Fruit fly (Drosophila melanogaster) whole organism, embryonic: ENCODE measurements around the gene CG33108.
A peak's percentile ranks its signal among the peaks of the same experiment; 100 is the strongest.

Experiments used
- CG1024 ChIP-seq: fragments of 200-800 bp; sonication (Bioruptor generic); IDR thresholded peaks from 2 replicates; pipeline ENCODE4 v1.3.6; 2022; ENCODE audit warnings: missing biosample characterization, missing genetic modification characterization
- CG10543 ChIP-seq: fragments of 200-800 bp; sonication (Bioruptor generic); optimal IDR thresholded peaks from 3 replicates; lab custom pipeline; 2017; ENCODE audit warnings: missing biosample characterization, mild to moderate bottlenecking, missing genetic modification characterization, moderate library complexity
- CG11456 ChIP-seq: fragments of 200-800 bp; sonication (Bioruptor generic); IDR thresholded peaks from 3 replicates; pipeline ENCODE4 v1.3.6; 2022; ENCODE audit warnings: missing biosample characterization, missing genetic modification characterization
- CG13424 ChIP-seq: fragments of 200-800 bp; sonication (Bioruptor generic); optimal IDR thresholded peaks from 2 replicates; lab custom pipeline; 2019; ENCODE audit warnings: missing biosample characterization, mild to moderate bottlenecking, missing genetic modification characterization, moderate library complexity
- CG14710 ChIP-seq: fragments of 200-800 bp; sonication (Bioruptor generic); optimal IDR thresholded peaks from 3 replicates; lab custom pipeline; 2019; ENCODE audit warnings: missing biosample characterization, mild to moderate bottlenecking, missing genetic modification characterization, moderate library complexity
- CG15514 ChIP-seq: fragments of 200-800 bp; sonication (Bioruptor generic); optimal IDR thresholded peaks from 3 replicates; lab custom pipeline; 2017; ENCODE audit warnings: missing biosample characterization, missing genetic modification characterization, mild to moderate bottlenecking, moderate library complexity, missing genetic modification reagents
- CG15601 ChIP-seq: fragments of 200-800 bp; sonication (Bioruptor generic); optimal IDR thresholded peaks from 3 replicates; lab custom pipeline; 2019; ENCODE audit warnings: missing biosample characterization, mild to moderate bottlenecking, missing genetic modification characterization, moderate library complexity
- CG16779 ChIP-seq: fragments of 200-800 bp; sonication (Bioruptor generic); IDR thresholded peaks from 2 replicates; pipeline ENCODE4 v1.3.6; 2022; ENCODE audit warnings: missing biosample characterization, missing genetic modification characterization
- CG17359 ChIP-seq: fragments of 200-800 bp; sonication (Bioruptor generic); optimal IDR thresholded peaks from 3 replicates; lab custom pipeline; 2018; ENCODE audit warnings: missing biosample characterization, mild to moderate bottlenecking, missing genetic modification characterization, moderate library complexity
- CG17361 ChIP-seq: fragments of 200-800 bp; sonication (Bioruptor generic); IDR thresholded peaks from 3 replicates; pipeline ENCODE4 v1.3.6; 2022; ENCODE audit warnings: missing biosample characterization, missing genetic modification characterization
- CG17912 ChIP-seq: fragments of 200-800 bp; sonication (Bioruptor generic); optimal IDR thresholded peaks from 2 replicates; lab custom pipeline; 2018; ENCODE audit warnings: missing biosample characterization, mild to moderate bottlenecking, missing genetic modification characterization
- CG30431 ChIP-seq: fragments of 200-800 bp; sonication (Bioruptor generic); optimal IDR thresholded peaks from 2 replicates; lab custom pipeline; 2017; ENCODE audit warnings: missing biosample characterization, missing genetic modification characterization
- CG31388 ChIP-seq: fragments of 200-800 bp; sonication (Bioruptor generic); optimal IDR thresholded peaks from 2 replicates; lab custom pipeline; 2016; ENCODE audit warnings: missing biosample characterization, missing genetic modification characterization
- CG3407 ChIP-seq: fragments of 200-800 bp; sonication (Bioruptor generic); optimal IDR thresholded peaks from 2 replicates; lab custom pipeline; 2018; ENCODE audit warnings: missing biosample characterization, mild to moderate bottlenecking, missing genetic modification characterization
- CG3726 ChIP-seq: fragments of 200-800 bp; sonication (Bioruptor generic); IDR thresholded peaks from 3 replicates; pipeline ENCODE4, ENCODE4 v1.3.6; 2022; ENCODE audit warnings: missing biosample characterization, missing genetic modification characterization
- CG5245 ChIP-seq: fragments of 200-800 bp; sonication (Bioruptor generic); optimal IDR thresholded peaks from 3 replicates; lab custom pipeline; 2016; ENCODE audit warnings: missing biosample characterization, missing genetic modification characterization
- CG6175 ChIP-seq: fragments of 200-800 bp; sonication (Bioruptor generic); IDR thresholded peaks from 3 replicates; pipeline ENCODE4 v1.3.6; 2022; ENCODE audit warnings: missing biosample characterization, missing genetic modification characterization
- CG6254 ChIP-seq: fragments of 200-800 bp; sonication (Bioruptor generic); optimal IDR thresholded peaks from 3 replicates; lab custom pipeline; 2017; ENCODE audit warnings: mild to moderate bottlenecking, missing biosample characterization, missing genetic modification reagents, missing genetic modification characterization
- CG8281 ChIP-seq: fragments of 200-800 bp; sonication (Bioruptor generic); optimal IDR thresholded peaks from 2 replicates; lab custom pipeline; 2018; ENCODE audit warnings: missing biosample characterization, mild to moderate bottlenecking, missing genetic modification characterization, moderate library complexity
- CG8765 ChIP-seq: fragments of 200-800 bp; sonication (Bioruptor generic); IDR thresholded peaks from 2 replicates; pipeline ENCODE4 v1.3.6; 2022; ENCODE audit warnings: missing biosample characterization, missing genetic modification characterization
- D ChIP-seq, 2 experiments: fragments of 200-800 bp in 1 of 2; fragments of >200 bp in 1 of 2; sonication (Bioruptor generic) in 1 of 2; optimal IDR thresholded peaks; 2 replicates in 1 of 2; 3 replicates in 1 of 2; lab custom pipeline; 2017; ENCODE audit warnings: mild to moderate bottlenecking in 1 of 2, missing biosample characterization in 1 of 2, missing genetic modification characterization in 1 of 2, missing genetic modification reagents in 1 of 2
- Dek ChIP-seq: fragments of 200-800 bp; sonication (Bioruptor generic); optimal IDR thresholded peaks from 3 replicates; lab custom pipeline; 2019; ENCODE audit warnings: missing biosample characterization, mild to moderate bottlenecking, missing genetic modification characterization, moderate library complexity
- Dfd ChIP-seq, 2 experiments: fragments of >200 bp; optimal IDR thresholded peaks; 2 replicates each; lab custom pipeline; 2017; ENCODE audit warnings: missing biosample characterization in 2 of 2, missing genetic modification characterization in 2 of 2
- Dll ChIP-seq: fragments of 200-800 bp; sonication (Bioruptor generic); IDR thresholded peaks from 4 replicates; pipeline ENCODE4 v1.3.6; 2022; ENCODE audit warnings: missing biosample characterization, missing genetic modification characterization; ENCODE audit not compliant: partially characterized antibody
- Doc3 ChIP-seq: fragments of 200-800 bp; sonication (Bioruptor generic); IDR thresholded peaks from 3 replicates; pipeline ENCODE4 v1.3.6; 2022; ENCODE audit warnings: missing biosample characterization, missing genetic modification characterization; ENCODE audit not compliant: partially characterized antibody
- Fer1 ChIP-seq: fragments of 200-800 bp; sonication (Bioruptor generic); optimal IDR thresholded peaks from 2 replicates; lab custom pipeline; 2017; ENCODE audit warnings: missing biosample characterization, mild to moderate bottlenecking, missing genetic modification characterization
- Gsc ChIP-seq: fragments of 200-800 bp; sonication (Bioruptor generic); IDR thresholded peaks from 2 replicates; pipeline ENCODE4 v1.3.6; 2022; ENCODE audit warnings: missing biosample characterization, missing genetic modification characterization
- HmgD ChIP-seq: fragments of 200-800 bp; sonication (Bioruptor generic); optimal IDR thresholded peaks from 3 replicates; lab custom pipeline; 2016; ENCODE audit warnings: missing biosample characterization, missing genetic modification characterization
- Hr78 ChIP-seq, 2 experiments: fragments of 200-800 bp in 1 of 2; fragments of >200 bp in 1 of 2; sonication (Bioruptor generic) in 1 of 2; optimal IDR thresholded peaks; 2 replicates each; lab custom pipeline; 2017 to 2019; ENCODE audit warnings: missing biosample characterization in 2 of 2, missing genetic modification characterization in 2 of 2, mild to moderate bottlenecking in 1 of 2, moderate library complexity in 1 of 2
- Lim3 ChIP-seq: fragments of 200-800 bp; sonication (Bioruptor generic); IDR thresholded peaks from 2 replicates; pipeline ENCODE4 v1.3.6; 2022; ENCODE audit warnings: missing biosample characterization, missing genetic modification characterization
- Myb ChIP-seq: fragments of 200-800 bp; sonication (Bioruptor generic); optimal IDR thresholded peaks from 2 replicates; lab custom pipeline; 2016; ENCODE audit warnings: missing biosample characterization, missing genetic modification characterization
- Nf-YC ChIP-seq: fragments of 200-800 bp; optimal IDR thresholded peaks from 3 replicates; lab custom pipeline; 2019; ENCODE audit warnings: missing biosample characterization, mild to moderate bottlenecking, missing genetic modification characterization, moderate library complexity
- Optix ChIP-seq: fragments of 200-800 bp; sonication (Bioruptor generic); IDR thresholded peaks from 3 replicates; pipeline ENCODE4 v1.3.6; 2022; ENCODE audit warnings: missing biosample characterization, missing genetic modification characterization
- Sox100B ChIP-seq: fragments of 200-800 bp; sonication (Bioruptor generic); optimal IDR thresholded peaks from 3 replicates; lab custom pipeline; 2018; ENCODE audit warnings: missing biosample characterization, mild to moderate bottlenecking, missing genetic modification characterization
- Sry-δ ChIP-seq: fragments of 200-800 bp; sonication (Bioruptor generic); optimal IDR thresholded peaks from 2 replicates; lab custom pipeline; 2016; ENCODE audit warnings: missing biosample characterization, missing genetic modification characterization
- Usf ChIP-seq: fragments of 200-800 bp; sonication (Bioruptor generic); optimal IDR thresholded peaks from 2 replicates; lab custom pipeline; 2017; ENCODE audit warnings: missing genotype, missing biosample characterization, missing genetic modification characterization
- br ChIP-seq: fragments of >200 bp; optimal IDR thresholded peaks from 2 replicates; lab custom pipeline; 2017
- ci ChIP-seq: fragments of 200-800 bp; sonication (Bioruptor generic); IDR thresholded peaks from 3 replicates; pipeline ENCODE4 v1.3.6; 2022; ENCODE audit warnings: missing biosample characterization, missing genetic modification characterization
- dpn ChIP-seq, 2 experiments: fragments of 200-800 bp; sonication (Bioruptor generic); optimal IDR thresholded peaks; 3 replicates each; lab custom pipeline; 2016; ENCODE audit warnings: missing biosample characterization in 2 of 2, missing genetic modification characterization in 2 of 2
- ems ChIP-seq: fragments of 200-800 bp; sonication (Bioruptor generic); optimal IDR thresholded peaks from 3 replicates; lab custom pipeline; 2016; ENCODE audit warnings: missing biosample characterization, missing genetic modification characterization
- ewg ChIP-seq: fragments of 200-800 bp; sonication (Bioruptor generic); optimal IDR thresholded peaks from 3 replicates; lab custom pipeline; 2017; ENCODE audit warnings: mild to moderate bottlenecking, missing biosample characterization, missing genetic modification reagents, missing genetic modification characterization
- insv ChIP-seq, 2 experiments: fragments of 200-800 bp; sonication (Bioruptor generic); optimal IDR thresholded peaks; 3 replicates each; lab custom pipeline; 2016 to 2018; ENCODE audit warnings: missing biosample characterization in 2 of 2, missing genetic modification characterization in 2 of 2
- maf-S ChIP-seq: fragments of 200-800 bp; sonication (Bioruptor generic); optimal IDR thresholded peaks from 2 replicates; lab custom pipeline; 2016; ENCODE audit warnings: missing biosample characterization, missing genetic modification characterization
- onecut ChIP-seq: fragments of 200-800 bp; sonication (Bioruptor generic); IDR thresholded peaks from 2 replicates; pipeline ENCODE4 v1.3.6; 2022; ENCODE audit warnings: missing biosample characterization, missing genetic modification characterization
- org-1 ChIP-seq: fragments of 200-800 bp; sonication (Bioruptor generic); optimal IDR thresholded peaks from 2 replicates; lab custom pipeline; 2017; ENCODE audit warnings: missing biosample characterization, missing genetic modification characterization
- p53 ChIP-seq: fragments of 200-800 bp; sonication (Bioruptor generic); optimal IDR thresholded peaks from 2 replicates; lab custom pipeline; 2016; ENCODE audit warnings: missing biosample characterization, missing genetic modification characterization
- sima ChIP-seq: fragments of 200-800 bp; sonication (Bioruptor generic); optimal IDR thresholded peaks from 2 replicates; lab custom pipeline; 2016; ENCODE audit warnings: missing biosample characterization, missing genetic modification characterization
- sisA ChIP-seq: fragments of 200-800 bp; sonication (Bioruptor generic); IDR thresholded peaks from 2 replicates; pipeline ENCODE4 v1.3.6; 2022; ENCODE audit warnings: missing biosample characterization, missing genetic modification characterization
- stc ChIP-seq: fragments of 200-800 bp; sonication (Bioruptor generic); IDR thresholded peaks from 2 replicates; pipeline ENCODE4 v1.3.6; 2022; ENCODE audit warnings: missing biosample characterization, missing genetic modification characterization
- tio ChIP-seq: fragments of 200-800 bp; sonication (Bioruptor generic); optimal IDR thresholded peaks from 2 replicates; lab custom pipeline; 2017; ENCODE audit warnings: missing biosample characterization, missing genetic modification characterization, inconsistent platforms
- tll ChIP-seq, 2 experiments: fragments of 200-800 bp in 1 of 2; fragments of >200 bp in 1 of 2; sonication (Bioruptor generic) in 1 of 2; optimal IDR thresholded peaks; 2 replicates each; lab custom pipeline; 2017 to 2019; ENCODE audit warnings: missing biosample characterization in 2 of 2, missing genetic modification characterization in 2 of 2, mild to moderate bottlenecking in 1 of 2, moderate library complexity in 1 of 2

The CG33108 gene

dm6 chr3R:23947002-23947401 is 48.5 kb upstream of the CG33108 start (continued):
- TF ChIP-seq CG6254 (GFP tag; lab: Kevin White, UChicago) = peak; percentile 17
- TF ChIP-seq D (optimal IDR thresholded peaks at IDR 0.05; lab: Kevin White, UChicago) = no peak
- peak; percentile 27 for TF ChIP-seq D (GFP tag; optimal IDR thresholded peaks at IDR 0.05; lab: Kevin White, UChicago)
- no peak for TF ChIP-seq Dfd (GFP tag; optimal IDR thresholded peaks at IDR 0.05; lab: Kevin White, UChicago)
- TF ChIP-seq CG1024 (GFP tag; lab: Robert Waterston, UW) = no peak
- TF ChIP-seq onecut (GFP tag; lab: Robert Waterston, UW) = no peak
- no peak for TF ChIP-seq HmgD (GFP tag; lab: Kevin White, UChicago)
- no peak for TF ChIP-seq Dek (tag; lab: Kevin White, UChicago)
- peak; percentile 8 for TF ChIP-seq CG10543 (GFP tag; lab: Kevin White, UChicago)
- TF ChIP-seq Dll = no peak
- peak; percentile 24 for TF ChIP-seq Sox100B (GFP tag; lab: Kevin White, UChicago)
- no peak for TF ChIP-seq CG15514 (GFP tag; lab: Kevin White, UChicago)
- no peak for TF ChIP-seq tll (GFP tag; optimal IDR thresholded peaks at IDR 0.05; lab: Kevin White, UChicago)
- no peak for TF ChIP-seq Lim3 (GFP tag; lab: Robert Waterston, UW)
- TF ChIP-seq Optix (GFP tag; lab: Robert Waterston, UW) = no peak
- no peak for TF ChIP-seq ems
- TF ChIP-seq Hr78 (GFP tag; optimal IDR thresholded peaks at IDR 0.05; lab: Kevin White, UChicago) = peak in 1 of 2 experiments; percentile 39
- TF ChIP-seq Sry-δ (GFP tag; lab: Kevin White, UChicago) = no peak
- peak; percentile 14 for TF ChIP-seq CG14710 (tag; lab: Kevin White, UChicago)
- TF ChIP-seq p53 = no peak
- TF ChIP-seq sima = no peak
- TF ChIP-seq ewg = peak; percentile 1
- peak; percentile 18 for TF ChIP-seq CG17359
- no peak for TF ChIP-seq sisA (GFP tag; lab: Robert Waterston, UW)
- TF ChIP-seq CG16779 = no peak
- TF ChIP-seq Gsc (GFP tag; lab: Robert Waterston, UW) = no peak
- TF ChIP-seq CG30431 (GFP tag; lab: Kevin White, UChicago) = no peak
- TF ChIP-seq org-1 (GFP tag; lab: Kevin White, UChicago) = peak; percentile 34
- no peak for TF ChIP-seq insv (GFP tag; optimal IDR thresholded peaks at IDR 0.05; lab: Kevin White, UChicago)
- TF ChIP-seq Myb (GFP tag; lab: Kevin White, UChicago) = no peak
- TF ChIP-seq stc (GFP tag; lab: Robert Waterston, UW) = peak; percentile 33; the same call in 1 of the 2 replicates
- TF ChIP-seq CG8281 (tag; lab: Kevin White, UChicago) = no peak
- no peak for TF ChIP-seq CG11456
- TF ChIP-seq CG13424 (tag; lab: Kevin White, UChicago) = peak; percentile 31
- TF ChIP-seq br (lab: Kevin White, UChicago) = no peak
- no peak for TF ChIP-seq Nf-YC (tag; lab: Kevin White, UChicago)
- TF ChIP-seq CG6175 (GFP tag; lab: Robert Waterston, UW) = no peak
- no peak for TF ChIP-seq CG8765 (GFP tag; lab: Robert Waterston, UW)
- peak; percentile 70 for TF ChIP-seq CG17912
- peak; percentile 60 for TF ChIP-seq CG15601
- TF ChIP-seq CG3726 = no peak
- no peak for TF ChIP-seq Usf (GFP tag; lab: Kevin White, UChicago)
- peak; percentile 71; the same call in 1 of the 3 replicates for TF ChIP-seq ci (GFP tag; lab: Robert Waterston, UW)
- TF ChIP-seq Fer1 (GFP tag; lab: Kevin White, UChicago) = no peak
- TF ChIP-seq CG5245 = no peak
- peak; percentile 45 for TF ChIP-seq CG3407 (GFP tag; lab: Kevin White, UChicago)
- TF ChIP-seq dpn (GFP tag; optimal IDR thresholded peaks at IDR 0.05; lab: Kevin White, UChicago) = no peak
- no peak for TF ChIP-seq tio
- TF ChIP-seq CG17361 (GFP tag; lab: Robert Waterston, UW) = no peak
- TF ChIP-seq CG31388 (GFP tag; lab: Kevin White, UChicago) = no peak
- TF ChIP-seq Doc3 (GFP tag; lab: Robert Waterston, UW) = no peak
- no peak for TF ChIP-seq maf-S
